Worm (Caenorhabditis elegans): ENCODE data around the gene twk-42.

DNA sequence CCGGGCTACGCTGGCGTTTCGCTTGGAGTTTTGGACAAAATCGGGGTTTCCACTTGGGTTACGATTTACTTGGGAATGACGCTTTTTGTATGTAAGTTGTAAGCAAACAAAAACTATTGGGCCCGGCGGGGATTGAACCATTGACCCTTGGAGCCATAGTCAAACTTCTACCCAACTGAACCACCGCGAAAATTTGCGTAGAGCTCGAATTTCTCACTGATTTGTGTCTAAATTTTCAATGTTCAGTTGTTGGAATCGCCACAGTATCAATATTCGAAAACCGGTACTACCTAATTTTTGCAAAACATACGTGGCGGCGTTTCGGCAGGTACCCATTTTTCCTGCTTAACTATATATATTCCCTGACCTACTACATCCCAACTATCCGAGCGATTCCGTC lies 35.4 kb upstream of the twk-42 start:
- TF ChIP-seq ztf-29 (GFP tag; IDR thresholded peaks at IDR 0.05) = no peak
- no peak for TF ChIP-seq flt-1 (GFP tag; IDR thresholded peaks at IDR 0.05)
- no peak for TF ChIP-seq T22C8.4 (GFP tag; IDR thresholded peaks at IDR 0.05)
- no peak for TF ChIP-seq klf-2 (GFP tag; conservative IDR thresholded peaks at IDR 0.05)
- no peak for TF ChIP-seq ref-1 (GFP tag; conservative IDR thresholded peaks at IDR 0.05)
- TF ChIP-seq ztf-23 (GFP tag; IDR thresholded peaks at IDR 0.05) = no peak
